Fruit fly (Drosophila melanogaster) whole organism, embryonic: ENCODE measurements around the gene CG11811.

Experiments
- Asciz ChIP-seq: fragments of 200-800 bp; sonication (Bioruptor generic); optimal IDR thresholded peaks from 2 replicates; lab custom pipeline; 2017; ENCODE audit warnings: missing biosample characterization, mild to moderate bottlenecking, missing genetic modification characterization, missing genetic modification reagents
- Atf-2 ChIP-seq: fragments of 200-800 bp; sonication (Bioruptor generic); optimal IDR thresholded peaks from 2 replicates; lab custom pipeline; 2016; ENCODE audit warnings: missing biosample characterization, missing genetic modification characterization
- Awh ChIP-seq: fragments of 200-800 bp; sonication (Bioruptor generic); IDR thresholded peaks from 2 replicates; pipeline ENCODE4, ENCODE4 v1.3.6; 2022; ENCODE audit warnings: missing biosample characterization, missing genetic modification characterization
- B-H1 ChIP-seq: fragments of 200-800 bp; sonication (Bioruptor generic); IDR thresholded peaks from 3 replicates; pipeline ENCODE4 v1.3.6; 2022; ENCODE audit warnings: missing biosample characterization, missing genetic modification characterization
- C15 ChIP-seq: fragments of 200-800 bp; sonication (Bioruptor generic); IDR thresholded peaks from 3 replicates; pipeline ENCODE4 v1.3.6; 2022; ENCODE audit warnings: missing biosample characterization, missing genetic modification characterization
- CG10274 ChIP-seq: fragments of 200-800 bp; sonication (Bioruptor generic); optimal IDR thresholded peaks from 3 replicates; lab custom pipeline; 2017; ENCODE audit warnings: missing biosample characterization, mild to moderate bottlenecking, missing genetic modification characterization
- CG14014 ChIP-seq: fragments of 200-800 bp; sonication (Bioruptor generic); IDR thresholded peaks from 2 replicates; pipeline ENCODE4 v1.3.6; 2022; ENCODE audit warnings: missing biosample characterization, missing genetic modification characterization
- CG14441 ChIP-seq: fragments of 200-800 bp; sonication (Bioruptor generic); IDR thresholded peaks from 2 replicates; pipeline ENCODE4 v1.3.6; 2022; ENCODE audit warnings: missing biosample characterization, missing genetic modification characterization
- CG14667 ChIP-seq: fragments of 200-800 bp; sonication (Bioruptor generic); IDR thresholded peaks from 2 replicates; pipeline ENCODE4 v1.3.6; 2022; ENCODE audit warnings: missing biosample characterization, missing genetic modification characterization
- CG15073 ChIP-seq: fragments of 200-800 bp; sonication (Bioruptor generic); optimal IDR thresholded peaks from 2 replicates; lab custom pipeline; 2016; ENCODE audit warnings: missing biosample characterization, missing genetic modification characterization
- CG1603 ChIP-seq: fragments of 200-800 bp; sonication (Bioruptor generic); optimal IDR thresholded peaks from 2 replicates; lab custom pipeline; 2019; ENCODE audit warnings: missing biosample characterization, mild to moderate bottlenecking, missing genetic modification characterization, moderate library complexity
- CG16813 ChIP-seq: fragments of 200-800 bp; sonication (Bioruptor generic); IDR thresholded peaks from 3 replicates; pipeline ENCODE4 v1.3.6; 2022; ENCODE audit warnings: missing biosample characterization, missing genetic modification characterization; ENCODE audit not compliant: partially characterized antibody
- CG17361 ChIP-seq: fragments of 200-800 bp; sonication (Bioruptor generic); IDR thresholded peaks from 3 replicates; pipeline ENCODE4 v1.3.6; 2022; ENCODE audit warnings: missing biosample characterization, missing genetic modification characterization
- CG2712 ChIP-seq: fragments of 200-800 bp; optimal IDR thresholded peaks from 3 replicates; lab custom pipeline; 2019; ENCODE audit warnings: missing biosample characterization, mild to moderate bottlenecking, missing genetic modification characterization, moderate library complexity
- CG32772 ChIP-seq: fragments of 200-800 bp; sonication (Bioruptor generic); IDR thresholded peaks from 2 replicates; pipeline ENCODE4 v1.3.6; 2022; ENCODE audit warnings: missing biosample characterization, missing genetic modification characterization
- CG42726 ChIP-seq: fragments of 200-800 bp; sonication (Bioruptor generic); IDR thresholded peaks from 2 replicates; pipeline ENCODE4 v1.3.6; 2022; ENCODE audit warnings: missing biosample characterization, missing genetic modification characterization; ENCODE audit not compliant: partially characterized antibody
- CG5180 ChIP-seq: fragments of 200-800 bp; sonication (Bioruptor generic); optimal IDR thresholded peaks from 3 replicates; lab custom pipeline; 2017; ENCODE audit warnings: missing biosample characterization, missing genetic modification characterization, mild to moderate bottlenecking, moderate library complexity, missing genetic modification reagents
- CG8924 ChIP-seq: fragments of 200-800 bp; optimal IDR thresholded peaks from 3 replicates; lab custom pipeline; 2019; ENCODE audit warnings: missing biosample characterization, mild to moderate bottlenecking, missing genetic modification characterization, moderate library complexity
- CG9609 ChIP-seq: fragments of 200-800 bp; sonication (Bioruptor generic); optimal IDR thresholded peaks from 3 replicates; lab custom pipeline; 2016; ENCODE audit warnings: missing biosample characterization, missing genetic modification characterization
- CTCF ChIP-seq: fragments of 200-800 bp; sonication (Bioruptor generic); optimal IDR thresholded peaks from 2 replicates; lab custom pipeline; 2017; ENCODE audit warnings: missing biosample characterization, mild to moderate bottlenecking, missing genetic modification characterization, moderate library complexity
- Dll ChIP-seq: fragments of 200-800 bp; sonication (Bioruptor generic); IDR thresholded peaks from 4 replicates; pipeline ENCODE4 v1.3.6; 2022; ENCODE audit warnings: missing biosample characterization, missing genetic modification characterization; ENCODE audit not compliant: partially characterized antibody
- Dp ChIP-seq: fragments of 200-800 bp; sonication (Bioruptor generic); optimal IDR thresholded peaks from 2 replicates; lab custom pipeline; 2018; ENCODE audit warnings: missing biosample characterization, mild to moderate bottlenecking, missing genetic modification characterization, moderate library complexity
- Hr3 ChIP-seq: fragments of 200-800 bp; sonication (Bioruptor generic); optimal IDR thresholded peaks from 3 replicates; lab custom pipeline; 2016; ENCODE audit warnings: missing biosample characterization, missing genetic modification characterization
- Nf-YC ChIP-seq: fragments of 200-800 bp; optimal IDR thresholded peaks from 3 replicates; lab custom pipeline; 2019; ENCODE audit warnings: missing biosample characterization, mild to moderate bottlenecking, missing genetic modification characterization, moderate library complexity
- Side ChIP-seq: fragments of 200-800 bp; sonication (Bioruptor generic); optimal IDR thresholded peaks from 2 replicates; lab custom pipeline; 2016; ENCODE audit warnings: missing biosample characterization, missing genetic modification characterization
- Sry-δ ChIP-seq: fragments of 200-800 bp; sonication (Bioruptor generic); optimal IDR thresholded peaks from 2 replicates; lab custom pipeline; 2016; ENCODE audit warnings: missing biosample characterization, missing genetic modification characterization
- Xbp1 ChIP-seq: fragments of 200-800 bp; sonication (Bioruptor generic); optimal IDR thresholded peaks from 3 replicates; lab custom pipeline; 2016; ENCODE audit warnings: missing biosample characterization, mild to moderate bottlenecking, missing genetic modification characterization
- ab ChIP-seq: fragments of 200-800 bp; sonication (Bioruptor generic); optimal IDR thresholded peaks from 2 replicates; lab custom pipeline; 2016; ENCODE audit warnings: missing biosample characterization, missing genetic modification characterization
- amos ChIP-seq: fragments of 200-800 bp; sonication (Bioruptor generic); IDR thresholded peaks from 2 replicates; pipeline ENCODE4 v1.3.6; 2022; ENCODE audit warnings: missing biosample characterization, missing genetic modification characterization; ENCODE audit not compliant: partially characterized antibody
- ato ChIP-seq: fragments of 200-800 bp; sonication (Bioruptor generic); IDR thresholded peaks from 2 replicates; pipeline ENCODE4 v1.3.6; 2022; ENCODE audit warnings: missing biosample characterization, missing genetic modification characterization; ENCODE audit not compliant: partially characterized antibody
- chif ChIP-seq, 2 experiments: fragments of 200-800 bp; sonication (Bioruptor generic); optimal IDR thresholded peaks; 3 replicates each; lab custom pipeline; 2016; ENCODE audit warnings: missing biosample characterization in 2 of 2, missing genetic modification characterization in 2 of 2
- eyg ChIP-seq: fragments of 200-800 bp; sonication (Bioruptor generic); optimal IDR thresholded peaks from 3 replicates; lab custom pipeline; 2016; ENCODE audit warnings: missing biosample characterization, missing genetic modification characterization
- gem ChIP-seq: fragments of 200-800 bp; sonication (Bioruptor generic); optimal IDR thresholded peaks from 2 replicates; lab custom pipeline; 2019; ENCODE audit warnings: missing biosample characterization, mild to moderate bottlenecking, missing genetic modification characterization, moderate library complexity
- lbe ChIP-seq: fragments of 200-800 bp; sonication (Bioruptor generic); optimal IDR thresholded peaks from 2 replicates; lab custom pipeline; 2016; ENCODE audit warnings: missing biosample characterization, mild to moderate bottlenecking, missing genetic modification characterization
- luna ChIP-seq: fragments of 200-800 bp; sonication (Bioruptor generic); optimal IDR thresholded peaks from 2 replicates; lab custom pipeline; 2016; ENCODE audit warnings: missing biosample characterization, missing genetic modification characterization
- nerfin-1 ChIP-seq: fragments of 200-800 bp; sonication (Bioruptor generic); optimal IDR thresholded peaks from 3 replicates; lab custom pipeline; 2019; ENCODE audit warnings: missing biosample characterization, mild to moderate bottlenecking, missing genetic modification characterization, moderate library complexity
- nom ChIP-seq: fragments of 200-800 bp; sonication (Bioruptor generic); optimal IDR thresholded peaks from 2 replicates; lab custom pipeline; 2017; ENCODE audit warnings: missing biosample characterization, missing genetic modification characterization, mild to moderate bottlenecking, moderate library complexity, missing genetic modification reagents
- onecut ChIP-seq: fragments of 200-800 bp; sonication (Bioruptor generic); IDR thresholded peaks from 2 replicates; pipeline ENCODE4 v1.3.6; 2022; ENCODE audit warnings: missing biosample characterization, missing genetic modification characterization
- pb ChIP-seq: fragments of 200-800 bp; sonication (Bioruptor generic); optimal IDR thresholded peaks from 3 replicates; lab custom pipeline; 2016; ENCODE audit warnings: missing biosample characterization, missing genetic modification characterization
- peb ChIP-seq: fragments of 200-800 bp; sonication (Bioruptor generic); IDR thresholded peaks from 2 replicates; pipeline ENCODE4 v1.3.6; 2022; ENCODE audit warnings: missing biosample characterization, missing genetic modification characterization
- rib ChIP-seq: fragments of 200-800 bp; sonication (Bioruptor generic); IDR thresholded peaks from 2 replicates; pipeline ENCODE4 v1.3.6; 2022; ENCODE audit warnings: missing biosample characterization, missing genetic modification characterization
- slbo ChIP-seq: fragments of 200-800 bp; sonication (Bioruptor generic); IDR thresholded peaks from 2 replicates; pipeline ENCODE4 v1.3.6; 2022; ENCODE audit warnings: missing biosample characterization, missing genetic modification characterization
- sna ChIP-seq: fragments of 200-800 bp; sonication (Bioruptor generic); IDR thresholded peaks from 2 replicates; pipeline ENCODE4 v1.3.6; 2022; ENCODE audit warnings: missing biosample characterization, missing genetic modification characterization; ENCODE audit not compliant: partially characterized antibody
- ssp ChIP-seq: fragments of 200-800 bp; sonication (Bioruptor generic); IDR thresholded peaks from 2 replicates; pipeline ENCODE4 v1.3.6; 2022; ENCODE audit warnings: missing biosample characterization, missing genetic modification characterization
- stc ChIP-seq: fragments of 200-800 bp; sonication (Bioruptor generic); IDR thresholded peaks from 2 replicates; pipeline ENCODE4 v1.3.6; 2022; ENCODE audit warnings: missing biosample characterization, missing genetic modification characterization
- sug ChIP-seq: fragments of 200-800 bp; optimal IDR thresholded peaks from 2 replicates; lab custom pipeline; 2019; ENCODE audit warnings: missing biosample characterization, mild to moderate bottlenecking, missing genetic modification characterization, moderate library complexity
- trh ChIP-seq: fragments of 200-800 bp; sonication (Bioruptor generic); optimal IDR thresholded peaks from 2 replicates; lab custom pipeline; 2016; ENCODE audit warnings: missing biosample characterization, missing genetic modification characterization
- usp ChIP-seq: fragments of >200 bp; optimal IDR thresholded peaks from 2 replicates; lab custom pipeline; 2017; ENCODE audit warnings: missing biosample characterization, missing genetic modification characterization
- vfl ChIP-seq: fragments of 200-800 bp; sonication (Bioruptor generic); optimal IDR thresholded peaks from 2 replicates; lab custom pipeline; 2016; ENCODE audit warnings: missing biosample characterization, missing genetic modification characterization
- z ChIP-seq: fragments of 200-800 bp; sonication (Bioruptor generic); IDR thresholded peaks from 3 replicates; pipeline ENCODE4 v1.3.6; 2022; ENCODE audit warnings: missing biosample characterization, missing genetic modification characterization

CG11811 gene

DNA sequence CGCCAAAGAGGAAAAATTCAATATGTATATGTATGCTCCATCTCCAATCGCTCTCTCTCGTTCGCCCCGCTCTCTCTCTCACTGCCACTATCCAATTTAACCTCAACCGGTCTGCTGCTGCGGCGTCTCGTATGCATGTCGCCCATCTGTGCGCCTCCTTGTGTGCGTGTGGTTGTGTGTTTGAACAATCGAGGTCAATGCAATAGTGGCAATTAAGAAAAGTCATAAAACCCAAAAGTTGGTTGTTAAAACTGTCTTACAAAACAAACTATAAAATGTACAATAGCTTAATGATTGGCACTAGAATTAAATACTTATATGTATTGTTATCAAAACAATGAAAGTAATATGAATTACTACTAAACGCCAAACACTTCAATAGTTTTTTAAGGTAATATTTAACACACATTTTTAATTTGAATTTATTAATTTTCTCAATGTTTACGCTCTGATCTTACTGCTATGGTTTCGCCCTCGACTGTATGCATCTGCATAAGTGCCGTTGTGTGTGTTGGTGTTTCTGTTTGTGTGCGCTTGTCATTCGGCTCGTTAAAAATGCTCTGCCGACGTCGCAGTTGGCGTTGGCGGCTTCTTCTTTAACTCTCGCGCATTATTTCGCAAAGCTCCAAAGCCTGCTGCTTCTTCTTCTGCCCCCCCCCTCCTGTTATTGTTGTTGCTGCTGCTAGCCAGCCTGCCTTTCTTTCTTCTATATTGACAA lies 25.2 kb upstream of the CG11811 start:
- TF ChIP-seq CG17361 (GFP tag; lab: Robert Waterston, UW): peak; percentile 99
- TF ChIP-seq Nf-YC (tag; lab: Kevin White, UChicago): peak; percentile 93
- no peak for TF ChIP-seq Dll
- TF ChIP-seq usp (GFP tag; lab: Kevin White, UChicago): no peak
- peak; percentile 95 for TF ChIP-seq Xbp1 (GFP tag; lab: Kevin White, UChicago)
- peak; percentile 56 for TF ChIP-seq eyg
- peak; percentile 90 for TF ChIP-seq CG14014
- TF ChIP-seq CG5180 (GFP tag; lab: Kevin White, UChicago): peak; percentile 94
- no peak; the same call in 2 of the 3 replicates for TF ChIP-seq z (GFP tag; lab: Robert Waterston, UW)
- no peak for TF ChIP-seq rib (GFP tag; lab: Robert Waterston, UW)
- TF ChIP-seq stc (GFP tag; lab: Robert Waterston, UW): peak; percentile 92
- TF ChIP-seq CG14667 (GFP tag; lab: Robert Waterston, UW): peak; percentile 86
- TF ChIP-seq amos (GFP tag; lab: Robert Waterston, UW): no peak
- peak; percentile 51 for TF ChIP-seq ab (GFP tag; lab: Kevin White, UChicago)
- TF ChIP-seq CG9609 (GFP tag; lab: Kevin White, UChicago): peak; percentile 69
- TF ChIP-seq nerfin-1 (tag; lab: Kevin White, UChicago): peak; percentile 98
- peak; percentile 99 for TF ChIP-seq gem (tag; lab: Kevin White, UChicago)
- TF ChIP-seq slbo (GFP tag; lab: Robert Waterston, UW): peak; percentile 87
- TF ChIP-seq CG1603 (tag; lab: Kevin White, UChicago): peak; percentile 91
- TF ChIP-seq ssp (GFP tag; lab: Robert Waterston, UW): peak; percentile 78
- peak; percentile 95 for TF ChIP-seq lbe (GFP tag; lab: Kevin White, UChicago)
- peak; percentile 90 for TF ChIP-seq trh (GFP tag; lab: Kevin White, UChicago)
- peak; percentile 96 for TF ChIP-seq Hr3 (GFP tag; lab: Kevin White, UChicago)
- TF ChIP-seq luna (GFP tag; lab: Kevin White, UChicago): peak; percentile 54
- TF ChIP-seq nom (GFP tag; lab: Kevin White, UChicago): peak; percentile 96
- TF ChIP-seq CG14441: peak; percentile 85
- peak; percentile 71 for TF ChIP-seq CTCF (GFP tag; lab: Kevin White, UChicago)
- peak; percentile 88 to 92 for TF ChIP-seq chif (GFP tag; optimal IDR thresholded peaks at IDR 0.05; lab: Kevin White, UChicago)
- peak; percentile 75 for TF ChIP-seq Atf-2 (GFP tag; lab: Kevin White, UChicago)
- peak; percentile 89 for TF ChIP-seq onecut (GFP tag; lab: Robert Waterston, UW)
- no peak for TF ChIP-seq ato (GFP tag; lab: Robert Waterston, UW)
- TF ChIP-seq C15 (GFP tag; lab: Robert Waterston, UW): peak; percentile 79; the same call in 2 of the 3 replicates
- peak; percentile 89 for TF ChIP-seq B-H1 (GFP tag; lab: Robert Waterston, UW)
- peak; percentile 25 for TF ChIP-seq Sry-δ (GFP tag; lab: Kevin White, UChicago)
- TF ChIP-seq CG10274 (GFP tag; lab: Kevin White, UChicago): peak; percentile 89
- TF ChIP-seq CG2712: peak; percentile 99
- peak; percentile 89 for TF ChIP-seq peb
- TF ChIP-seq Awh: peak; percentile 87
- TF ChIP-seq Asciz: peak; percentile 98
- peak; percentile 79 for TF ChIP-seq CG15073 (GFP tag; lab: Kevin White, UChicago)
- TF ChIP-seq pb: peak; percentile 87
- TF ChIP-seq sna (GFP tag; lab: Robert Waterston, UW): no peak
- TF ChIP-seq Side (GFP tag; lab: Kevin White, UChicago): peak; percentile 92
- TF ChIP-seq Dp (GFP tag; lab: Kevin White, UChicago): peak; percentile 22
- peak; percentile 83 for TF ChIP-seq vfl (GFP tag; lab: Kevin White, UChicago)
- no peak for TF ChIP-seq CG16813 (GFP tag; lab: Robert Waterston, UW)
- TF ChIP-seq CG32772 (GFP tag; lab: Robert Waterston, UW): peak; percentile 90
- TF ChIP-seq sug (tag; lab: Kevin White, UChicago): peak; percentile 95
- peak; percentile 99 for TF ChIP-seq CG8924 (tag; lab: Kevin White, UChicago)
- no peak for TF ChIP-seq CG42726 (GFP tag; lab: Robert Waterston, UW)
